Fruit fly (Drosophila melanogaster) whole organism, embryonic: Measurements from ENCODE around the gene VhaM9.7-c.

Source experiments
- Atf-2 ChIP-seq: fragments of 200-800 bp; sonication (Bioruptor generic); optimal IDR thresholded peaks from 2 replicates; lab custom pipeline; 2016; ENCODE audit warnings: missing biosample characterization, missing genetic modification characterization
- Atf6 ChIP-seq: fragments of 200-800 bp; sonication (Bioruptor generic); IDR thresholded peaks from 2 replicates; pipeline ENCODE4 v1.3.6; 2022; ENCODE audit warnings: missing biosample characterization, missing genetic modification characterization
- B-H2 ChIP-seq: fragments of 200-800 bp; sonication (Bioruptor generic); optimal IDR thresholded peaks from 2 replicates; lab custom pipeline; 2018; ENCODE audit warnings: missing biosample characterization, mild to moderate bottlenecking, missing genetic modification characterization
- Bgb ChIP-seq: fragments of 200-800 bp; sonication (Bioruptor generic); IDR thresholded peaks from 2 replicates; pipeline ENCODE4 v1.3.6; 2022; ENCODE audit warnings: missing biosample characterization, missing genetic modification characterization; ENCODE audit not compliant: partially characterized antibody
- Bteb2 ChIP-seq: fragments of 200-800 bp; sonication (Bioruptor generic); optimal IDR thresholded peaks from 2 replicates; lab custom pipeline; 2016; ENCODE audit warnings: missing biosample characterization, missing genetic modification characterization
- CG10147 ChIP-seq: fragments of 200-800 bp; sonication (Bioruptor generic); optimal IDR thresholded peaks from 2 replicates; lab custom pipeline; 2019; ENCODE audit warnings: missing biosample characterization, mild to moderate bottlenecking, missing genetic modification characterization, moderate library complexity
- CG12155 ChIP-seq: fragments of 200-800 bp; sonication (Bioruptor generic); optimal IDR thresholded peaks from 3 replicates; lab custom pipeline; 2016; ENCODE audit warnings: missing biosample characterization, missing genetic modification characterization
- CG1233 ChIP-seq: fragments of 200-800 bp; sonication (Bioruptor generic); optimal IDR thresholded peaks from 4 replicates; lab custom pipeline; 2018; ENCODE audit warnings: missing biosample characterization, mild to moderate bottlenecking, missing genetic modification characterization
- CG12744 ChIP-seq: fragments of 200-800 bp; sonication (Bioruptor generic); optimal IDR thresholded peaks from 2 replicates; lab custom pipeline; 2016; ENCODE audit warnings: missing biosample characterization, missing genetic modification characterization
- CG13296 ChIP-seq: fragments of 200-800 bp; sonication (Bioruptor generic); optimal IDR thresholded peaks from 3 replicates; lab custom pipeline; 2018; ENCODE audit warnings: missing biosample characterization, mild to moderate bottlenecking, missing genetic modification characterization
- CG14441 ChIP-seq: fragments of 200-800 bp; sonication (Bioruptor generic); IDR thresholded peaks from 2 replicates; pipeline ENCODE4 v1.3.6; 2022; ENCODE audit warnings: missing biosample characterization, missing genetic modification characterization
- CG16863 ChIP-seq: fragments of 200-800 bp; sonication (Bioruptor generic); optimal IDR thresholded peaks from 3 replicates; lab custom pipeline; 2016; ENCODE audit warnings: missing biosample characterization, missing genetic modification characterization
- CG1792 ChIP-seq: fragments of 200-800 bp; sonication (Bioruptor generic); optimal IDR thresholded peaks from 2 replicates; lab custom pipeline; 2016; ENCODE audit warnings: missing biosample characterization, missing genetic modification characterization
- CG2678 ChIP-seq: fragments of 200-800 bp; sonication (Bioruptor generic); optimal IDR thresholded peaks from 3 replicates; lab custom pipeline; 2019; ENCODE audit warnings: missing biosample characterization, mild to moderate bottlenecking, missing genetic modification characterization, moderate library complexity
- CG30020 ChIP-seq: fragments of 200-800 bp; optimal IDR thresholded peaks from 2 replicates; lab custom pipeline; 2019; ENCODE audit warnings: missing biosample characterization, mild to moderate bottlenecking, missing genetic modification characterization, moderate library complexity
- CG32767 ChIP-seq: fragments of 200-800 bp; sonication (Bioruptor generic); IDR thresholded peaks from 2 replicates; pipeline ENCODE4 v1.3.6; 2022; ENCODE audit warnings: missing biosample characterization, missing genetic modification characterization
- CG5180 ChIP-seq: fragments of 200-800 bp; sonication (Bioruptor generic); optimal IDR thresholded peaks from 3 replicates; lab custom pipeline; 2017; ENCODE audit warnings: missing biosample characterization, missing genetic modification characterization, mild to moderate bottlenecking, moderate library complexity, missing genetic modification reagents
- CG6765 ChIP-seq: fragments of 200-800 bp; sonication (Bioruptor generic); optimal IDR thresholded peaks from 3 replicates; lab custom pipeline; 2017; ENCODE audit warnings: missing biosample characterization, mild to moderate bottlenecking, missing genetic modification characterization
- CG7745 ChIP-seq: fragments of 200-800 bp; sonication (Bioruptor generic); optimal IDR thresholded peaks from 2 replicates; lab custom pipeline; 2018; ENCODE audit warnings: missing biosample characterization, mild to moderate bottlenecking, missing genetic modification characterization, moderate library complexity
- CG9932 ChIP-seq: fragments of 200-800 bp; sonication (Bioruptor generic); IDR thresholded peaks from 2 replicates; pipeline ENCODE4 v1.3.6; 2022; ENCODE audit warnings: missing biosample characterization, missing genetic modification characterization
- CTCF ChIP-seq: fragments of 200-800 bp; sonication (Bioruptor generic); optimal IDR thresholded peaks from 2 replicates; lab custom pipeline; 2017; ENCODE audit warnings: missing biosample characterization, mild to moderate bottlenecking, missing genetic modification characterization, moderate library complexity
- Dll ChIP-seq: fragments of 200-800 bp; sonication (Bioruptor generic); IDR thresholded peaks from 4 replicates; pipeline ENCODE4 v1.3.6; 2022; ENCODE audit warnings: missing biosample characterization, missing genetic modification characterization; ENCODE audit not compliant: partially characterized antibody
- H15 ChIP-seq: fragments of 200-800 bp; sonication (Bioruptor generic); IDR thresholded peaks from 3 replicates; pipeline ENCODE4 v1.3.6; 2022; ENCODE audit warnings: missing biosample characterization, missing genetic modification characterization
- Hr51 ChIP-seq, 2 experiments: fragments of 200-800 bp; sonication (Bioruptor generic); optimal IDR thresholded peaks; 2 replicates in 1 of 2; 3 replicates in 1 of 2; lab custom pipeline; 2016 to 2018; ENCODE audit warnings: missing biosample characterization in 2 of 2, missing genetic modification characterization in 2 of 2, mild to moderate bottlenecking in 1 of 2, moderate library complexity in 1 of 2
- NC2β ChIP-seq: fragments of 200-800 bp; sonication (Bioruptor generic); optimal IDR thresholded peaks from 2 replicates; lab custom pipeline; 2016; ENCODE audit warnings: missing biosample characterization, missing genetic modification characterization
- NK7.1 ChIP-seq: fragments of 200-800 bp; sonication (Bioruptor generic); optimal IDR thresholded peaks from 3 replicates; lab custom pipeline; 2016; ENCODE audit warnings: missing biosample characterization, missing genetic modification characterization
- Ptx1 ChIP-seq: fragments of 200-800 bp; sonication (Bioruptor generic); IDR thresholded peaks from 2 replicates; pipeline ENCODE4 v1.3.6; 2022; ENCODE audit warnings: missing biosample characterization, missing genetic modification characterization
- Side ChIP-seq: fragments of 200-800 bp; sonication (Bioruptor generic); optimal IDR thresholded peaks from 2 replicates; lab custom pipeline; 2016; ENCODE audit warnings: missing biosample characterization, missing genetic modification characterization
- Xrp1 ChIP-seq: fragments of 200-800 bp; sonication (Bioruptor generic); IDR thresholded peaks from 2 replicates; pipeline ENCODE4 v1.3.6; 2022; ENCODE audit warnings: missing biosample characterization, missing genetic modification characterization
- ato ChIP-seq: fragments of 200-800 bp; sonication (Bioruptor generic); IDR thresholded peaks from 2 replicates; pipeline ENCODE4 v1.3.6; 2022; ENCODE audit warnings: missing biosample characterization, missing genetic modification characterization; ENCODE audit not compliant: partially characterized antibody
- btn ChIP-seq: fragments of 200-800 bp; sonication (Bioruptor generic); optimal IDR thresholded peaks from 2 replicates; lab custom pipeline; 2016; ENCODE audit warnings: missing biosample characterization, missing genetic modification characterization
- chn ChIP-seq: fragments of 200-800 bp; sonication (Bioruptor generic); optimal IDR thresholded peaks from 2 replicates; lab custom pipeline; 2016; ENCODE audit warnings: missing biosample characterization, missing genetic modification characterization
- crp ChIP-seq, 2 experiments: fragments of 200-800 bp; sonication (Bioruptor generic); optimal IDR thresholded peaks; 2 replicates in 1 of 2; 3 replicates in 1 of 2; lab custom pipeline; 2017; ENCODE audit warnings: missing biosample characterization in 2 of 2, missing genetic modification characterization in 2 of 2, mild to moderate bottlenecking in 1 of 2, moderate library complexity in 1 of 2
- danr ChIP-seq: fragments of 200-800 bp; sonication (Bioruptor generic); IDR thresholded peaks from 2 replicates; pipeline ENCODE4 v1.3.6; 2022; ENCODE audit warnings: missing biosample characterization, missing genetic modification characterization
- dm ChIP-seq: fragments of 200-800 bp; sonication (Bioruptor generic); optimal IDR thresholded peaks from 3 replicates; lab custom pipeline; 2016; ENCODE audit warnings: missing biosample characterization, missing genetic modification characterization
- exex ChIP-seq: fragments of 200-800 bp; sonication (Bioruptor generic); optimal IDR thresholded peaks from 4 replicates; lab custom pipeline; 2018; ENCODE audit warnings: missing biosample characterization, mild to moderate bottlenecking, missing genetic modification characterization, moderate library complexity
- hbn ChIP-seq: fragments of 200-800 bp; sonication (Bioruptor generic); IDR thresholded peaks from 2 replicates; pipeline ENCODE4 v1.3.6; 2022; ENCODE audit warnings: missing biosample characterization, missing genetic modification characterization; ENCODE audit not compliant: partially characterized antibody
- hth ChIP-seq: fragments of >200 bp; optimal IDR thresholded peaks from 2 replicates; lab custom pipeline; 2017; ENCODE audit warnings: inconsistent platforms
- nerfin-1 ChIP-seq: fragments of 200-800 bp; sonication (Bioruptor generic); optimal IDR thresholded peaks from 3 replicates; lab custom pipeline; 2019; ENCODE audit warnings: missing biosample characterization, mild to moderate bottlenecking, missing genetic modification characterization, moderate library complexity
- nmo ChIP-seq: fragments of 200-800 bp; sonication (Bioruptor generic); optimal IDR thresholded peaks from 2 replicates; lab custom pipeline; 2018; ENCODE audit warnings: missing biosample characterization, mild to moderate bottlenecking, missing genetic modification characterization, moderate library complexity
- pb ChIP-seq: fragments of 200-800 bp; sonication (Bioruptor generic); optimal IDR thresholded peaks from 3 replicates; lab custom pipeline; 2016; ENCODE audit warnings: missing biosample characterization, missing genetic modification characterization
- peb ChIP-seq: fragments of 200-800 bp; sonication (Bioruptor generic); IDR thresholded peaks from 2 replicates; pipeline ENCODE4 v1.3.6; 2022; ENCODE audit warnings: missing biosample characterization, missing genetic modification characterization
- seq ChIP-seq: fragments of 200-800 bp; sonication (Bioruptor generic); IDR thresholded peaks from 2 replicates; pipeline ENCODE4 v1.3.6; 2022; ENCODE audit warnings: missing biosample characterization, missing genetic modification characterization
- slp2 ChIP-seq: fragments of 200-800 bp; sonication (Bioruptor generic); optimal IDR thresholded peaks from 2 replicates; lab custom pipeline; 2016; ENCODE audit warnings: missing biosample characterization, missing genetic modification characterization
- ssp ChIP-seq: fragments of 200-800 bp; sonication (Bioruptor generic); IDR thresholded peaks from 2 replicates; pipeline ENCODE4 v1.3.6; 2022; ENCODE audit warnings: missing biosample characterization, missing genetic modification characterization
- tio ChIP-seq: fragments of 200-800 bp; sonication (Bioruptor generic); optimal IDR thresholded peaks from 2 replicates; lab custom pipeline; 2017; ENCODE audit warnings: missing biosample characterization, missing genetic modification characterization, inconsistent platforms
- tx ChIP-seq: fragments of 200-800 bp; sonication (Bioruptor generic); optimal IDR thresholded peaks from 2 replicates; lab custom pipeline; 2016; ENCODE audit warnings: missing biosample characterization, missing genetic modification characterization
- zfh2 ChIP-seq: fragments of 200-800 bp; sonication (Bioruptor generic); optimal IDR thresholded peaks from 2 replicates; lab custom pipeline; 2016; ENCODE audit warnings: missing biosample characterization, missing genetic modification characterization

Gene VhaM9.7-c

DNA sequence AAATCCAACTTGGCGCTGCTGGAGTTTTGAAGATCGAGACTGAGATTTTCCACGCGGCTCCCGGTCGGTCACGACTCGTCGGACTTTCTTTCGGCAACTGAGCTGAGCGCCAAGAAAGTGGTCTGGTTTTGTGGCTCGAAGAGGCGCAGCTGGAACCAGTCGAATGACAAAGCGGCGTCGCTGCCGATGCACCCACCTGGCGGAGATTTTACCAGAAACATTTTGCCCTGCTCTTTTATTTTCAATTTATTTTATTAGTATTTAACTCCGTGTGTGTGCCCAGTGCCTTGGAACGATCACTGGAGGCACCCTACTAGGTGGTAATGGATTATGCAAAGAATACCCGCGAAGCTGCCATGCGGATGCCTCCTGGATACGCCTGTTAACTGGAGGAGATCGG lies 17.6 kb upstream of the VhaM9.7-c start, which contains the start of gene CG15005:
Gene CG15005 (minus strand): TSS at position 101 of the 400 bp plus-strand sequence.
- TF ChIP-seq hbn (GFP tag; lab: Robert Waterston, UW), result no peak

DNA sequence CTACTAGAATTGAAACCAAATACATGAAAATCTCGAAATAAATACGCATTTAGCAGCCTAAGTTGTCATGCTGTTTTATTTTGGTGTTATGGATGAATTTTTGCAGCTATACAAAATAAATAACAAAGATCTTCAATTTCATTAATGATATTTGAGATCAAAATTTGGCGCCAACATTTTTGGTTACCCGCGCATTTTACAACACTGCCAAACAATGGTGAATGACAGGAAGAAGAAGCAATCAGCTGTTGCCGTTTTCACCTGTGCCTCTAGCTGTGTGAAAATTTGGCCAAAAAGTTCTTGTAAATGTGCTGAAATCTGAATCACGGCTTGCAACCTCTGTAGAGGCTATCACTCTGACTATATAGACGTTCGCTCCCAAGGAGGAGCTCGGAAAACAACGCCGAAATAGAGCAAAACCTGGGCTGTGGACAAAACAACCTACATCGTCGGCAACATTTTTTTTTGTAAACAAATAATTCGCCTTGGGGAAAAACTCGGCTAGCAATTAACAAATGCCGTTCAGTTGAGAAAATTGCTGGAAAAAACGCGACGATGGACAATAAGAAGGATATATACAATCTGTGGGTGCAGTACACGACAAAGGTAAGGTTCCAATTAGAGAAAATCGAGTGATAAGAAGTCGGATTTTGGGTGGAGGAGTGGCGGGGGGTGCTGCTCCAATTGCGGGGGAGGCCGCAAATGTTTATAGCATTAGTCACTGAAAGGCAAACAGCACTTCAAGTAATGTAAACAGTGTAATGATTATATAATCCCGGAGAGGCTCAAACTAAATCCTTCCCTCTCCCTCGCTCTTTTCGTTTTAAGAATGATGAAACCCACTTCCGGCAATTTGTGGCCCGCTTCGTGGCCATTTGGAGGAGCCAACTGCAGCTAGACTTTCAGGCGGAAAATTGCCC lies 7.3 kb upstream of the VhaM9.7-c start, which contains the start of gene CG43367:
Gene CG43367 (plus strand): TSS at position 264 of the 920 bp plus-strand sequence.
- TF ChIP-seq peb (GFP tag; lab: Robert Waterston, UW), result no peak
- no peak for TF ChIP-seq exex (tag; lab: Kevin White, UChicago)
- no peak for TF ChIP-seq CG32767 (GFP tag; lab: Robert Waterston, UW)
- TF ChIP-seq CG10147 (GFP tag; lab: Kevin White, UChicago), result no peak
- no peak for TF ChIP-seq slp2
- no peak for TF ChIP-seq Bteb2 (GFP tag; lab: Kevin White, UChicago)
- no peak for TF ChIP-seq CG14441 (GFP tag; lab: Robert Waterston, UW)
- TF ChIP-seq CTCF, result peak; percentile 2
- TF ChIP-seq Atf-2 (GFP tag; lab: Kevin White, UChicago), result no peak
- no peak for TF ChIP-seq CG12744 (GFP tag; lab: Kevin White, UChicago)
- TF ChIP-seq seq (GFP tag; lab: Robert Waterston, UW), result no peak
- no peak for TF ChIP-seq CG30020 (tag; lab: Kevin White, UChicago)
- peak; percentile 20 for TF ChIP-seq Side (GFP tag; lab: Kevin White, UChicago)
- TF ChIP-seq tx (GFP tag; lab: Kevin White, UChicago), result no peak
- no peak for TF ChIP-seq zfh2 (GFP tag; lab: Kevin White, UChicago)
- TF ChIP-seq CG7745 (tag; lab: Kevin White, UChicago), result no peak
- no peak for TF ChIP-seq NC2β (GFP tag; lab: Kevin White, UChicago)
- no peak for TF ChIP-seq CG1233 (GFP tag; lab: Kevin White, UChicago)
- peak; percentile 23; the same call in 1 of the 2 replicates for TF ChIP-seq Xrp1
- TF ChIP-seq ato (GFP tag; lab: Robert Waterston, UW), result no peak
- TF ChIP-seq CG2678 (tag; lab: Kevin White, UChicago), result no peak
- no peak for TF ChIP-seq chn (GFP tag; lab: Kevin White, UChicago)
- TF ChIP-seq pb (GFP tag; lab: Kevin White, UChicago), result no peak
- peak; percentile 38 for TF ChIP-seq CG9932 (GFP tag; lab: Robert Waterston, UW)
- no peak for TF ChIP-seq hth
- no peak for TF ChIP-seq CG12155
- TF ChIP-seq dm (GFP tag; lab: Kevin White, UChicago), result no peak
- peak; percentile 94 to 98 for TF ChIP-seq crp (GFP tag; optimal IDR thresholded peaks at IDR 0.05; lab: Kevin White, UChicago)
- no peak for TF ChIP-seq CG13296 (GFP tag; lab: Kevin White, UChicago)
- no peak for TF ChIP-seq CG5180 (GFP tag; lab: Kevin White, UChicago)
- no peak for TF ChIP-seq B-H2 (GFP tag; lab: Kevin White, UChicago)
- 0 out of 4 replicates have a peak, but pooled peaks have one; percentile 32 for TF ChIP-seq Dll
- no peak for TF ChIP-seq Hr51 (GFP tag; optimal IDR thresholded peaks at IDR 0.05; lab: Kevin White, UChicago)
- TF ChIP-seq danr, result no peak
- no peak for TF ChIP-seq tio (GFP tag; lab: Kevin White, UChicago)
- no peak for TF ChIP-seq CG16863 (GFP tag; lab: Kevin White, UChicago)
- no peak for TF ChIP-seq H15 (GFP tag; lab: Robert Waterston, UW)
- TF ChIP-seq CG1792 (GFP tag; lab: Kevin White, UChicago), result no peak
- TF ChIP-seq nmo (GFP tag; lab: Kevin White, UChicago), result peak; percentile 15
- TF ChIP-seq CG6765, result no peak
- no peak for TF ChIP-seq Ptx1 (GFP tag; lab: Robert Waterston, UW)
- no peak for TF ChIP-seq ssp (GFP tag; lab: Robert Waterston, UW)
- TF ChIP-seq nerfin-1, result peak; percentile 8
- 0 out of 2 replicates have a peak, but pooled peaks have one; percentile 22 for TF ChIP-seq Atf6 (GFP tag; lab: Robert Waterston, UW)
- no peak for TF ChIP-seq Bgb (GFP tag; lab: Robert Waterston, UW)
- TF ChIP-seq NK7.1 (GFP tag; lab: Kevin White, UChicago), result no peak
- TF ChIP-seq btn (GFP tag; lab: Kevin White, UChicago), result no peak
